Worm (Caenorhabditis elegans) whole organism, young adult: ENCODE measurements around the gene nspb-2.

Experiments
- B0019.2 ChIP-seq: fragments of 200-800 bp; sonication (Bioruptor generic); conservative IDR thresholded peaks from 2 replicates; pipeline ENCODE4 v1.3.6; 2022; ENCODE audit warnings: missing genetic modification reagents, missing genetic modification characterization, missing compliant biosample characterization
- C06A6.2 ChIP-seq: fragments of 200-800 bp; sonication (Bioruptor generic); conservative IDR thresholded peaks from 2 replicates; pipeline ENCODE4 v1.3.6; 2022; ENCODE audit warnings: missing genetic modification characterization, missing compliant biosample characterization
- C17E4.6 ChIP-seq: fragments of 200-800 bp; sonication (Bioruptor generic); IDR thresholded peaks from 2 replicates; pipeline ENCODE4 v1.3.6; 2022; ENCODE audit warnings: missing genetic modification reagents, missing genetic modification characterization, missing compliant biosample characterization
- F57A8.1 ChIP-seq: fragments of 200-800 bp; sonication (Bioruptor generic); optimal IDR thresholded peaks from 2 replicates; lab custom pipeline; 2018; ENCODE audit warnings: mild to moderate bottlenecking, missing genetic modification characterization, moderate library complexity, missing compliant biosample characterization
- ama-1 ChIP-seq, 3 experiments: fragments of 150-350 bp in 1 of 3; sonication (generic microtip) in 2 of 3; optimal IDR thresholded peaks; 2 replicates each; lab custom pipeline; 2014 to 2018; ENCODE audit warnings: missing biosample characterization in 2 of 3, missing genetic modification characterization in 2 of 3, missing genetic modification reagents in 2 of 3
- bed-1 ChIP-seq: fragments of 200-800 bp; sonication (Bioruptor generic); IDR thresholded peaks from 2 replicates; pipeline ENCODE4 v1.3.6; 2022; ENCODE audit warnings: missing genetic modification reagents, missing genetic modification characterization, missing compliant biosample characterization
- dpl-1 ChIP-seq: fragments of 150-350 bp; optimal IDR thresholded peaks from 2 replicates; lab custom pipeline; 2014; ENCODE audit warnings: missing biosample characterization, missing genetic modification reagents, missing genetic modification characterization
- efl-1 ChIP-seq: fragments of 150-350 bp; optimal IDR thresholded peaks from 2 replicates; lab custom pipeline; 2014; ENCODE audit warnings: missing biosample characterization, missing genetic modification reagents, missing genetic modification characterization
- lin-26 ChIP-seq: fragments of 200-800 bp; sonication (Bioruptor generic); IDR thresholded peaks from 2 replicates; pipeline ENCODE4 v1.3.6; 2022; ENCODE audit warnings: missing genetic modification reagents, missing genetic modification characterization, missing compliant biosample characterization
- lin-35 ChIP-seq, 3 experiments: fragments of 150-350 bp in 2 of 3; sonication (generic microtip) in 1 of 3; optimal IDR thresholded peaks; 2 replicates each; lab custom pipeline; 2014 to 2018; ENCODE audit warnings: missing biosample characterization in 3 of 3, missing genetic modification characterization in 3 of 3, missing genetic modification reagents in 3 of 3
- nfya-1 ChIP-seq: sonication (generic microtip); optimal IDR thresholded peaks from 2 replicates; lab custom pipeline; 2017; ENCODE audit warnings: antibody characterized with exemption, missing compliant biosample characterization, missing genetic modification characterization, borderline replicate concordance; ENCODE audit not compliant: insufficient read depth
- pbrm-1 ChIP-seq: fragments of 200-800 bp; sonication (Bioruptor generic); IDR thresholded peaks from 2 replicates; pipeline ENCODE4 v1.3.6; 2022; ENCODE audit warnings: missing genetic modification reagents, missing genetic modification characterization, missing compliant biosample characterization
- unc-130 ChIP-seq: sonication (generic microtip); optimal IDR thresholded peaks from 2 replicates; lab custom pipeline; 2016; ENCODE audit warnings: missing genetic modification reagents, missing genetic modification characterization, missing compliant biosample characterization
- unc-62 ChIP-seq: fragments of 150-350 bp; optimal IDR thresholded peaks from 2 replicates; lab custom pipeline; 2014; ENCODE audit warnings: missing biosample characterization, missing genetic modification reagents, missing genetic modification characterization

DNA sequence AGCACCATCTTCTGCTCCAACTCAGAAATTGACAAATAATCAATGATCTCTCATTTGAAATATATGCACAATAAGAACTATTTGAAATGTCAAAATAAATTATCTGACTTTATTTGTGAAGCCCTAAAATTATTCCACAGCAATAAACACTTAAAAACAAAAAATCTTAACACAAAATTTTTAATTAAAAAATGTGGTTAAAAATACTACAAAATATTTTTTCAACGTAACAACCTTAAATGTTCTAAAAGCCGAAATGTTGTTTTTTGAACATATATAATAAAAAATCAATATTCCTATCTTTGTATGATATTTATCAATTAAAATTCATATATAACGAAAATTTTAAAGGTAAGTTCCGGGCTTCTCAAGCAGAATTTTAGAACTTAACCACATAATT lies 8.0 kb downstream of the nspb-2 start, which contains the start of gene F38A5.8:
- no peak for TF ChIP-seq C17E4.6
- TF ChIP-seq F57A8.1 (GFP tag; lab: Kevin White, UChicago) = no peak
- TF ChIP-seq nfya-1 = no peak
- TF ChIP-seq efl-1 (GFP tag; lab: Kevin White, UChicago) = no peak
- TF ChIP-seq bed-1 (GFP tag; lab: Robert Waterston, UW) = no peak
- TF ChIP-seq dpl-1 (GFP tag; lab: Kevin White, UChicago) = no peak
- TF ChIP-seq lin-26 (GFP tag; lab: Robert Waterston, UW) = no peak
- no peak for TF ChIP-seq ama-1 (optimal IDR thresholded peaks at IDR 0.05; lab: Kevin White, UChicago)
- TF ChIP-seq ama-1 (GFP tag; optimal IDR thresholded peaks at IDR 0.05; lab: Kevin White, UChicago) = no peak
- no peak for TF ChIP-seq pbrm-1 (GFP tag; lab: Robert Waterston, UW)
- TF ChIP-seq B0019.2 (GFP tag; lab: Robert Waterston, UW) = no peak
- TF ChIP-seq C06A6.2 (GFP tag; lab: Robert Waterston, UW) = no peak
- no peak for TF ChIP-seq unc-62 (GFP tag; lab: Kevin White, UChicago)
- no peak for TF ChIP-seq unc-130 (GFP tag; lab: Kevin White, UChicago)
- TF ChIP-seq lin-35 (GFP tag; optimal IDR thresholded peaks at IDR 0.05; lab: Kevin White, UChicago) = no peak
